Fruit fly (Drosophila melanogaster) whole organism, wandering third instar larva: ENCODE results near the gene Dip-C.

Experiments
- Hnf4 ChIP-seq: fragments of 200-800 bp; sonication (Bioruptor generic); optimal IDR thresholded peaks from 2 replicates; lab custom pipeline; 2016; ENCODE audit warnings: missing biosample characterization, mild to moderate bottlenecking, missing genetic modification characterization
- OdsH ChIP-seq: fragments of 200-800 bp; sonication (Bioruptor generic); optimal IDR thresholded peaks from 2 replicates; lab custom pipeline; 2016; ENCODE audit warnings: missing biosample characterization, mild to moderate bottlenecking, missing genetic modification characterization
- sage ChIP-seq: fragments of 200-800 bp; sonication (Bioruptor generic); optimal IDR thresholded peaks from 2 replicates; lab custom pipeline; 2016; ENCODE audit warnings: missing biosample characterization, mild to moderate bottlenecking, missing genetic modification characterization

dm6 chr3R:12375258-12375783 lies 38.2 kb downstream of the Dip-C start, which contains the start of gene GstD5:
- TF ChIP-seq Hnf4 (GFP tag; lab: Kevin White, UChicago) (no peak), OdsH (no peak), sage (no peak)
